Fruit fly (Drosophila melanogaster): ENCODE measurements around the gene Cp7Fa.

dm6 chrX:8501374-8501773, 30.7 kb downstream of the Cp7Fa start:
- no peak for TF ChIP-seq CG8478 (optimal IDR thresholded peaks at IDR 0.05)
- no peak for TF ChIP-seq CTCF (optimal IDR thresholded peaks at IDR 0.05)
